Worm (Caenorhabditis elegans) whole organism, L2 larva: ENCODE results near the gene klf-1.

ENCODE experiments used
- C34F6.9 ChIP-seq: fragments of 150-350 bp; optimal IDR thresholded peaks from 2 replicates; lab custom pipeline; 2014; ENCODE audit warnings: missing biosample characterization, missing genetic modification characterization
- F13H6.1 ChIP-seq: sonication (generic microtip); optimal IDR thresholded peaks from 2 replicates; lab custom pipeline; 2016; ENCODE audit warnings: missing genetic modification characterization, missing compliant biosample characterization
- R02D3.7 ChIP-seq: fragments of 150-350 bp; optimal IDR thresholded peaks from 2 replicates; lab custom pipeline; 2014; ENCODE audit warnings: missing biosample characterization, missing genetic modification characterization
- Y55F3AM.14 ChIP-seq: fragments of 200-800 bp; sonication (Bioruptor generic); optimal IDR thresholded peaks from 2 replicates; lab custom pipeline; 2018; ENCODE audit warnings: mild to moderate bottlenecking, missing genetic modification characterization, missing compliant biosample characterization
- ZK546.5 ChIP-seq: sonication (generic microtip); optimal IDR thresholded peaks from 2 replicates; lab custom pipeline; 2017; ENCODE audit warnings: missing biosample characterization, missing genetic modification characterization
- alr-1 ChIP-seq: fragments of 150-350 bp; optimal IDR thresholded peaks from 2 replicates; lab custom pipeline; 2014; ENCODE audit warnings: missing biosample characterization, missing genetic modification characterization
- aly-2 ChIP-seq: fragments of 150-350 bp; optimal IDR thresholded peaks from 2 replicates; lab custom pipeline; 2014; ENCODE audit warnings: missing biosample characterization, missing genetic modification characterization
- ama-1 ChIP-seq: fragments of 150-350 bp; optimal IDR thresholded peaks from 2 replicates; lab custom pipeline; 2018; ENCODE audit warnings: inconsistent platforms
- ceh-16 ChIP-seq: fragments of 150-350 bp; optimal IDR thresholded peaks from 2 replicates; lab custom pipeline; 2014; ENCODE audit warnings: missing biosample characterization, missing genetic modification characterization
- ceh-82 ChIP-seq: fragments of 150-350 bp; optimal IDR thresholded peaks from 2 replicates; lab custom pipeline; 2014; ENCODE audit warnings: missing biosample characterization, missing genetic modification characterization
- crh-2 ChIP-seq: sonication (generic microtip); optimal IDR thresholded peaks from 2 replicates; lab custom pipeline; 2017; ENCODE audit warnings: missing biosample characterization, missing genetic modification characterization
- dmd-4 ChIP-seq: sonication (generic microtip); optimal IDR thresholded peaks from 2 replicates; lab custom pipeline; 2017; ENCODE audit warnings: missing biosample characterization, missing genetic modification characterization
- egl-27 ChIP-seq: sonication (generic microtip); optimal IDR thresholded peaks from 3 replicates; lab custom pipeline; 2017; ENCODE audit warnings: missing biosample characterization, missing genetic modification reagents, missing genetic modification characterization
- elt-1 ChIP-seq: fragments of 150-350 bp; optimal IDR thresholded peaks from 2 replicates; lab custom pipeline; 2014; ENCODE audit warnings: missing biosample characterization, missing genetic modification characterization
- elt-3 ChIP-seq: sonication (generic microtip); optimal IDR thresholded peaks from 2 replicates; lab custom pipeline; 2017; ENCODE audit warnings: missing biosample characterization, missing genetic modification characterization
- lin-11 ChIP-seq: fragments of 150-350 bp; sonication (generic microtip); optimal IDR thresholded peaks from 2 replicates; lab custom pipeline; 2014; ENCODE audit warnings: missing biosample characterization, missing genetic modification characterization, inconsistent platforms, mixed read lengths
- lin-13 ChIP-seq: fragments of 150-350 bp; optimal IDR thresholded peaks from 2 replicates; lab custom pipeline; 2014; ENCODE audit warnings: missing biosample characterization, missing genetic modification reagents, missing genetic modification characterization
- lin-39 ChIP-seq: fragments of 150-350 bp; optimal IDR thresholded peaks from 2 replicates; lab custom pipeline; 2014; ENCODE audit warnings: missing biosample characterization, missing genetic modification reagents, missing genetic modification characterization
- mab-5 ChIP-seq: fragments of 150-350 bp; optimal IDR thresholded peaks from 2 replicates; lab custom pipeline; 2014; ENCODE audit warnings: missing biosample characterization, missing genetic modification characterization
- mdl-1 ChIP-seq, 2 experiments: fragments of 150-350 bp in 1 of 2; sonication (generic microtip) in 1 of 2; optimal IDR thresholded peaks; 2 replicates each; lab custom pipeline; 2017; ENCODE audit warnings: missing biosample characterization in 2 of 2, missing genetic modification characterization in 2 of 2
- nhr-10 ChIP-seq: sonication (generic microtip); optimal IDR thresholded peaks from 2 replicates; lab custom pipeline; 2017; ENCODE audit warnings: missing biosample characterization, missing genetic modification characterization
- nhr-11 ChIP-seq: fragments of 150-350 bp; optimal IDR thresholded peaks from 2 replicates; lab custom pipeline; 2014; ENCODE audit warnings: missing biosample characterization, missing genetic modification characterization
- nhr-12 ChIP-seq: fragments of 150-350 bp; optimal IDR thresholded peaks from 2 replicates; lab custom pipeline; 2014; ENCODE audit warnings: missing biosample characterization, missing genetic modification characterization
- nhr-129 ChIP-seq: fragments of 150-350 bp; optimal IDR thresholded peaks from 2 replicates; lab custom pipeline; 2014; ENCODE audit warnings: missing biosample characterization, missing genetic modification characterization
- nhr-23 ChIP-seq: fragments of 150-350 bp; optimal IDR thresholded peaks from 2 replicates; lab custom pipeline; 2014; ENCODE audit warnings: missing biosample characterization, missing genetic modification reagents, missing genetic modification characterization
- nhr-237 ChIP-seq: fragments of 150-350 bp; optimal IDR thresholded peaks from 2 replicates; lab custom pipeline; 2014; ENCODE audit warnings: missing biosample characterization, missing genetic modification characterization
- nhr-25 ChIP-seq: fragments of 150-350 bp; sonication (generic microtip); optimal IDR thresholded peaks from 3 replicates; lab custom pipeline; 2014; ENCODE audit warnings: missing biosample characterization, missing genetic modification characterization
- nhr-6 ChIP-seq: fragments of 150-350 bp; optimal IDR thresholded peaks from 2 replicates; lab custom pipeline; 2014; ENCODE audit warnings: missing biosample characterization, missing genetic modification characterization
- nhr-77 ChIP-seq: fragments of 150-350 bp; optimal IDR thresholded peaks from 2 replicates; lab custom pipeline; 2014; ENCODE audit warnings: missing biosample characterization, missing genetic modification characterization
- peb-1 ChIP-seq: fragments of 150-350 bp; optimal IDR thresholded peaks from 2 replicates; lab custom pipeline; 2014; ENCODE audit warnings: missing biosample characterization, missing genetic modification characterization
- sem-4 ChIP-seq: fragments of 150-350 bp; optimal IDR thresholded peaks from 2 replicates; lab custom pipeline; 2014; ENCODE audit warnings: missing biosample characterization, missing genetic modification reagents, missing genetic modification characterization
- sma-3 ChIP-seq: sonication (generic microtip); optimal IDR thresholded peaks from 2 replicates; lab custom pipeline; 2016; ENCODE audit warnings: missing genetic modification reagents, missing genetic modification characterization, missing compliant biosample characterization
- snpc-4 ChIP-seq: fragments of 150-350 bp; optimal IDR thresholded peaks from 2 replicates; lab custom pipeline; 2014; ENCODE audit warnings: missing biosample characterization, missing genetic modification characterization
- unc-55 ChIP-seq: fragments of 150-350 bp; sonication (generic microtip); optimal IDR thresholded peaks from 3 replicates; lab custom pipeline; 2014; ENCODE audit warnings: missing biosample characterization, missing genetic modification reagents, missing genetic modification characterization
- unc-62 ChIP-seq: fragments of 150-350 bp; optimal IDR thresholded peaks from 2 replicates; lab custom pipeline; 2014; ENCODE audit warnings: missing biosample characterization, missing genetic modification reagents, missing genetic modification characterization
- zag-1 ChIP-seq: fragments of 150-350 bp; optimal IDR thresholded peaks from 2 replicates; lab custom pipeline; 2014; ENCODE audit warnings: missing biosample characterization, missing genetic modification characterization
- ztf-11 ChIP-seq: sonication (generic microtip); optimal IDR thresholded peaks from 2 replicates; lab custom pipeline; 2017; ENCODE audit warnings: missing biosample characterization, missing genetic modification characterization
- ztf-4 ChIP-seq: fragments of 150-350 bp; optimal IDR thresholded peaks from 2 replicates; lab custom pipeline; 2014; ENCODE audit warnings: missing biosample characterization, missing genetic modification characterization

The klf-1 gene

DNA sequence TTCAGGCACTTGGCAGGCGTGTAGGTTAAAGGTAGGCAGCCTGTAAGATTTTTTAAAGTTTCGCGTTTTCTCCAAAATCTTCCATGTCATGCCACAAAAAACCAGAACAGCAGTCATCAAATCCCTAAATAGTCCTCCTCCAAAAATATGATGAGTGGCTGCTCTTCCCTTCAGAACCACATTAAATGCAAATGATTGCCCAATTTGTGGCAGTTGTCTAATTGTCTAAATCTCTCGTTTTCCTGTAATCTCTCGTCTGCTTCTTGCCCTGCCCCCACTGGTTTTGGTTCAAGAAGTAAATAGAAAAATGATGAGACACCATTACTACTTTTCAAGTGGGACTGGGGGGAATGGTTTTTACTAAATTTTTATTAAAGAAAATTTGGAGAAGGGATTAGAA lies 29.5 kb downstream of the klf-1 start:
- no peak for TF ChIP-seq nhr-6 (tag; lab: Kevin White, UChicago)
- no peak for TF ChIP-seq nhr-23 (tag; lab: Kevin White, UChicago)
- no peak for TF ChIP-seq F13H6.1 (tag; lab: Kevin White, UChicago)
- no peak for TF ChIP-seq nhr-12 (tag; lab: Kevin White, UChicago)
- TF ChIP-seq nhr-10: no peak
- TF ChIP-seq peb-1: no peak
- no peak for TF ChIP-seq sma-3 (GFP tag; lab: Kevin White, UChicago)
- no peak for TF ChIP-seq dmd-4 (tag; lab: Kevin White, UChicago)
- no peak for TF ChIP-seq R02D3.7 (tag; lab: Kevin White, UChicago)
- no peak for TF ChIP-seq crh-2 (tag; lab: Kevin White, UChicago)
- TF ChIP-seq alr-1 (tag; lab: Kevin White, UChicago): no peak
- no peak for TF ChIP-seq mdl-1 (tag; optimal IDR thresholded peaks at IDR 0.05; lab: Kevin White, UChicago)
- TF ChIP-seq ceh-16 (tag; lab: Kevin White, UChicago): no peak
- TF ChIP-seq mab-5 (tag; lab: Kevin White, UChicago): no peak
- no peak for TF ChIP-seq sem-4 (tag; lab: Kevin White, UChicago)
- no peak for TF ChIP-seq ama-1 (lab: Kevin White, UChicago)
- TF ChIP-seq, all 48 proteins: peak for 0

DNA sequence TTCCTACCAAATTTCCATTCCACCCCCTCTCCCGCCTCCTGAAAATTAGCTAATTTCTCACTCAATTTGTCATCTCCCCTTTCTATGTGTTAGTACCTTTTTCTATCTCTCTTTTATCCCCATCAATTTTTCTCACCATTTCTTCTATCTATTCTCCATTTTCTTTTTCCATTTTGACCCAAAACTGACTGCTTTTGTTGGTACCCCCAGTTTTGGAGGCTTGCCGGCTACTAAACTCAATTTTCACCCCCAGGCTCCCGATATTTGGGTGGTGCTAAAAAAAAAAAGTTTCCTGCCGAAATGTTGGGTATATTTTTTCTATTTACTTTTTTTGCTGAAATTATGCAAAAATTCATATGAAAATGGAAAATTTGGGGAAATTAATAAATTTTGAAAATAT lies 33.2 kb downstream of the klf-1 start:
- TF ChIP-seq crh-2 (tag; lab: Kevin White, UChicago): no peak
- no peak for TF ChIP-seq peb-1
- TF ChIP-seq nhr-237 (tag; lab: Kevin White, UChicago): no peak

DNA sequence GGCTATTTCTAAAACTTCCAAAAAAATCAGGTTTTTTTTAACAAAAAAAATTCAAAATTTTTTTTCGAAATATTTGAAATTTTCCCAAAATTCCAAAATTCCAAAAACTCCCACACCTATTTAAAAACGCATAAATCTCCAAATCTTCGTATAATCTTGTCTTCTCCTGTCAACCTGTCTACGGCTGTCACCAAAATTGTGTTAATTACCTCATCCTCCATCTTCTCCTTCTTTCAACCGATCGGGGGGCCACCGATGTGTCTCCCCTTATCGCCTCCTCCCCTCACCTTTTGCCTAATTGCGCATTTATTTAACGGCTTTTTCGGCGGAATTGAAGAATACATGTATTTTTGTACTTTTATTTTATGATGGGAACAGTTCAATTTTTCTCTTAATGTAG lies 34.2 kb downstream of the klf-1 start:
- TF ChIP-seq C34F6.9 (tag; lab: Kevin White, UChicago): no peak
- TF ChIP-seq R02D3.7 (tag; lab: Kevin White, UChicago): no peak
- TF ChIP-seq sem-4 (tag; lab: Kevin White, UChicago): peak; percentile 14
- TF ChIP-seq zag-1 (tag; lab: Kevin White, UChicago): no peak
- TF ChIP-seq ztf-11 (tag; lab: Kevin White, UChicago): no peak
- TF ChIP-seq nhr-25 (tag; lab: Kevin White, UChicago): no peak
- TF ChIP-seq unc-62 (GFP tag; lab: Kevin White, UChicago): no peak
- TF ChIP-seq ceh-16 (tag; lab: Kevin White, UChicago): peak; percentile 27

ce11 chrIII:2910606-2911005 lies 36.0 kb downstream of the klf-1 start, which contains the start of gene cdh-1:
Gene cdh-1 (plus strand): TSS chrIII:2910906.
- no peak for TF ChIP-seq unc-55
- TF ChIP-seq ZK546.5 (tag; lab: Kevin White, UChicago): no peak
- no peak for TF ChIP-seq aly-2
- TF ChIP-seq elt-3: no peak
- TF ChIP-seq nhr-129 (tag; lab: Kevin White, UChicago): no peak
- TF ChIP-seq nhr-77: no peak
- TF ChIP-seq nhr-25 (tag; lab: Kevin White, UChicago): no peak
- no peak for TF ChIP-seq sem-4 (tag; lab: Kevin White, UChicago)
- no peak for TF ChIP-seq R02D3.7 (tag; lab: Kevin White, UChicago)
- no peak for TF ChIP-seq ztf-4 (tag; lab: Kevin White, UChicago)
- TF ChIP-seq C34F6.9 (tag; lab: Kevin White, UChicago): no peak
- TF ChIP-seq lin-13 (GFP tag; lab: Kevin White, UChicago): no peak
- no peak for TF ChIP-seq peb-1
- TF ChIP-seq ceh-82: no peak
- no peak for TF ChIP-seq Y55F3AM.14 (GFP tag; lab: Kevin White, UChicago)
- TF ChIP-seq egl-27 (tag; lab: Kevin White, UChicago): no peak
- TF ChIP-seq lin-39: no peak
- no peak for TF ChIP-seq alr-1 (tag; lab: Kevin White, UChicago)
- no peak for TF ChIP-seq nhr-11
- no peak for TF ChIP-seq nhr-12 (tag; lab: Kevin White, UChicago)

- TF ChIP-seq ztf-11 (tag; lab: Kevin White, UChicago) (no peak), lin-11 (tag; lab: Kevin White, UChicago) (no peak), nhr-23 (tag; lab: Kevin White, UChicago) (no peak), elt-1 (no peak), snpc-4 (no peak)
These were observed 38.3 kb downstream of the klf-1 start for ce11 chrIII:2912916-2913315.
